Fruit fly (Drosophila melanogaster) whole organism, embryonic: ENCODE results near the gene CG11975.

ENCODE experiments used
- ATbp ChIP-seq: fragments of 200-800 bp; sonication (Bioruptor generic); optimal IDR thresholded peaks from 2 replicates; lab custom pipeline; 2017; ENCODE audit warnings: missing biosample characterization, mild to moderate bottlenecking, missing genetic modification characterization, missing genetic modification reagents
- Adf1 ChIP-seq: fragments of 200-800 bp; sonication (Bioruptor generic); IDR thresholded peaks from 2 replicates; pipeline ENCODE4 v1.3.6; 2022; ENCODE audit warnings: missing biosample characterization, missing genetic modification characterization
- Atf6 ChIP-seq: fragments of 200-800 bp; sonication (Bioruptor generic); IDR thresholded peaks from 2 replicates; pipeline ENCODE4 v1.3.6; 2022; ENCODE audit warnings: missing biosample characterization, missing genetic modification characterization
- CG10565 ChIP-seq: fragments of 200-800 bp; sonication (Bioruptor generic); optimal IDR thresholded peaks from 3 replicates; lab custom pipeline; 2016; ENCODE audit warnings: missing biosample characterization, mild to moderate bottlenecking, missing genetic modification characterization
- CG12155 ChIP-seq: fragments of 200-800 bp; sonication (Bioruptor generic); optimal IDR thresholded peaks from 3 replicates; lab custom pipeline; 2016; ENCODE audit warnings: missing biosample characterization, missing genetic modification characterization
- CG12659 ChIP-seq: fragments of 200-800 bp; sonication (Bioruptor generic); optimal IDR thresholded peaks from 3 replicates; lab custom pipeline; 2017; ENCODE audit warnings: mild to moderate bottlenecking, missing biosample characterization, missing genetic modification reagents, missing genetic modification characterization
- CG14050 ChIP-seq: fragments of 200-800 bp; sonication (Bioruptor generic); IDR thresholded peaks from 3 replicates; pipeline ENCODE4 v1.3.6; 2022; ENCODE audit warnings: missing biosample characterization, missing genetic modification characterization
- CG1602 ChIP-seq: fragments of 200-800 bp; sonication (Bioruptor generic); optimal IDR thresholded peaks from 3 replicates; lab custom pipeline; 2016; ENCODE audit warnings: missing biosample characterization, missing genetic modification characterization
- CG17186 ChIP-seq: fragments of 200-800 bp; sonication (Bioruptor generic); optimal IDR thresholded peaks from 3 replicates; lab custom pipeline; 2017; ENCODE audit warnings: missing biosample characterization, missing genetic modification reagents, missing genetic modification characterization
- CG17328 ChIP-seq: fragments of 200-800 bp; sonication (Bioruptor generic); IDR thresholded peaks from 2 replicates; pipeline ENCODE4 v1.3.6; 2022; ENCODE audit warnings: missing biosample characterization, missing genetic modification characterization
- CG1832 ChIP-seq: fragments of 200-800 bp; sonication (Bioruptor generic); optimal IDR thresholded peaks from 2 replicates; lab custom pipeline; 2017; ENCODE audit warnings: missing biosample characterization, mild to moderate bottlenecking, missing genetic modification characterization, inconsistent platforms
- CG18476 ChIP-seq: fragments of 200-800 bp; sonication (Bioruptor generic); optimal IDR thresholded peaks from 2 replicates; lab custom pipeline; 2016; ENCODE audit warnings: missing biosample characterization, mild to moderate bottlenecking, missing genetic modification characterization
- CG31388 ChIP-seq: fragments of 200-800 bp; sonication (Bioruptor generic); optimal IDR thresholded peaks from 2 replicates; lab custom pipeline; 2016; ENCODE audit warnings: missing biosample characterization, missing genetic modification characterization
- CG4360 ChIP-seq: fragments of 200-800 bp; sonication (Bioruptor generic); IDR thresholded peaks from 2 replicates; pipeline ENCODE4 v1.3.6; 2022; ENCODE audit warnings: missing biosample characterization, missing genetic modification characterization
- CG4617 ChIP-seq: fragments of 200-800 bp; sonication (Bioruptor generic); optimal IDR thresholded peaks from 3 replicates; lab custom pipeline; 2016; ENCODE audit warnings: missing biosample characterization, missing genetic modification characterization, borderline replicate concordance
- CG5180 ChIP-seq: fragments of 200-800 bp; sonication (Bioruptor generic); optimal IDR thresholded peaks from 3 replicates; lab custom pipeline; 2017; ENCODE audit warnings: missing biosample characterization, missing genetic modification characterization, mild to moderate bottlenecking, moderate library complexity, missing genetic modification reagents
- D ChIP-seq, 2 experiments: fragments of 200-800 bp in 1 of 2; fragments of >200 bp in 1 of 2; sonication (Bioruptor generic) in 1 of 2; optimal IDR thresholded peaks; 2 replicates in 1 of 2; 3 replicates in 1 of 2; lab custom pipeline; 2017; ENCODE audit warnings: mild to moderate bottlenecking in 1 of 2, missing biosample characterization in 1 of 2, missing genetic modification characterization in 1 of 2, missing genetic modification reagents in 1 of 2
- Dip2 ChIP-seq: fragments of 200-800 bp; sonication (Bioruptor generic); IDR thresholded peaks from 2 replicates; pipeline ENCODE4 v1.3.6; 2022; ENCODE audit warnings: missing biosample characterization, missing genetic modification characterization
- ERR ChIP-seq: fragments of 200-800 bp; sonication (Bioruptor generic); optimal IDR thresholded peaks from 2 replicates; lab custom pipeline; 2016; ENCODE audit warnings: missing biosample characterization, missing genetic modification characterization
- HmgZ ChIP-seq: fragments of 200-800 bp; sonication (Bioruptor generic); optimal IDR thresholded peaks from 2 replicates; lab custom pipeline; 2018; ENCODE audit warnings: missing biosample characterization, mild to moderate bottlenecking, missing genetic modification characterization
- Hmr ChIP-seq: fragments of 200-800 bp; sonication (Bioruptor generic); optimal IDR thresholded peaks from 3 replicates; lab custom pipeline; 2017; ENCODE audit warnings: mild to moderate bottlenecking, missing biosample characterization, missing genetic modification reagents, missing genetic modification characterization
- Jarid2 ChIP-seq: fragments of 200-800 bp; sonication (Bioruptor generic); optimal IDR thresholded peaks from 3 replicates; lab custom pipeline; 2017; ENCODE audit warnings: mild to moderate bottlenecking, missing biosample characterization, missing genetic modification reagents, missing genetic modification characterization
- Myb ChIP-seq: fragments of 200-800 bp; sonication (Bioruptor generic); optimal IDR thresholded peaks from 2 replicates; lab custom pipeline; 2016; ENCODE audit warnings: missing biosample characterization, missing genetic modification characterization
- NFAT ChIP-seq: fragments of 200-800 bp; sonication (Bioruptor generic); IDR thresholded peaks from 2 replicates; pipeline ENCODE4 v1.3.6; 2022; ENCODE audit warnings: missing biosample characterization, missing genetic modification characterization
- NK7.1 ChIP-seq: fragments of 200-800 bp; sonication (Bioruptor generic); optimal IDR thresholded peaks from 3 replicates; lab custom pipeline; 2016; ENCODE audit warnings: missing biosample characterization, missing genetic modification characterization
- Nf-YC ChIP-seq: fragments of 200-800 bp; optimal IDR thresholded peaks from 3 replicates; lab custom pipeline; 2019; ENCODE audit warnings: missing biosample characterization, mild to moderate bottlenecking, missing genetic modification characterization, moderate library complexity
- NfI ChIP-seq: fragments of 200-800 bp; sonication (Bioruptor generic); optimal IDR thresholded peaks from 3 replicates; lab custom pipeline; 2018; ENCODE audit warnings: missing biosample characterization, mild to moderate bottlenecking, missing genetic modification characterization, moderate library complexity
- Oaz ChIP-seq: fragments of 200-800 bp; sonication (Bioruptor generic); IDR thresholded peaks from 2 replicates; pipeline ENCODE4 v1.3.6; 2022; ENCODE audit warnings: missing biosample characterization, missing genetic modification characterization
- Usf ChIP-seq: fragments of 200-800 bp; sonication (Bioruptor generic); optimal IDR thresholded peaks from 2 replicates; lab custom pipeline; 2017; ENCODE audit warnings: missing genotype, missing biosample characterization, missing genetic modification characterization
- ap ChIP-seq: fragments of 200-800 bp; sonication (Bioruptor generic); IDR thresholded peaks from 2 replicates; pipeline ENCODE4 v1.3.6; 2022; ENCODE audit warnings: missing biosample characterization, missing genetic modification characterization
- bbx ChIP-seq: fragments of 200-800 bp; sonication (Bioruptor generic); IDR thresholded peaks from 2 replicates; pipeline ENCODE4 v1.3.6; 2022; ENCODE audit warnings: missing biosample characterization, missing genetic modification characterization; ENCODE audit not compliant: partially characterized antibody
- dimm ChIP-seq: fragments of 200-800 bp; sonication (Bioruptor generic); IDR thresholded peaks from 2 replicates; pipeline ENCODE4 v1.3.6; 2022; ENCODE audit warnings: missing biosample characterization, missing genetic modification characterization
- ftz-f1 ChIP-seq: fragments of 200-800 bp; sonication (Bioruptor generic); optimal IDR thresholded peaks from 2 replicates; lab custom pipeline; 2016; ENCODE audit warnings: missing biosample characterization, missing genetic modification characterization
- gem ChIP-seq: fragments of 200-800 bp; sonication (Bioruptor generic); optimal IDR thresholded peaks from 2 replicates; lab custom pipeline; 2019; ENCODE audit warnings: missing biosample characterization, mild to moderate bottlenecking, missing genetic modification characterization, moderate library complexity
- hb ChIP-seq: fragments of 200-800 bp; sonication (Bioruptor generic); IDR thresholded peaks from 3 replicates; pipeline ENCODE4 v1.3.6; 2022; ENCODE audit warnings: missing biosample characterization, missing genetic modification characterization; ENCODE audit not compliant: partially characterized antibody
- hkb ChIP-seq, 2 experiments: fragments of 200-800 bp in 1 of 2; fragments of >200 bp in 1 of 2; sonication (Bioruptor generic) in 1 of 2; IDR thresholded peaks in 1 of 2; optimal IDR thresholded peaks in 1 of 2; 2 replicates each; pipeline versions ENCODE4 v1.3.6 to Lab custom; 2017 to 2022; ENCODE audit warnings: missing biosample characterization in 1 of 2, missing genetic modification characterization in 1 of 2
- inv ChIP-seq: fragments of 200-800 bp; sonication (Bioruptor generic); IDR thresholded peaks from 2 replicates; pipeline ENCODE4 v1.3.6; 2022; ENCODE audit warnings: missing biosample characterization, missing genetic modification characterization; ENCODE audit not compliant: partially characterized antibody
- kah ChIP-seq: fragments of 200-800 bp; sonication (Bioruptor generic); optimal IDR thresholded peaks from 2 replicates; lab custom pipeline; 2018; ENCODE audit warnings: missing biosample characterization, mild to moderate bottlenecking, missing genetic modification characterization
- klu ChIP-seq: fragments of 200-800 bp; sonication (Bioruptor generic); IDR thresholded peaks from 2 replicates; pipeline ENCODE4 v1.3.6; 2022; ENCODE audit warnings: missing biosample characterization, missing genetic modification characterization
- psq ChIP-seq: fragments of 200-800 bp; sonication (Bioruptor generic); optimal IDR thresholded peaks from 2 replicates; lab custom pipeline; 2017; ENCODE audit warnings: missing biosample characterization, missing genetic modification characterization
- sc ChIP-seq, 3 experiments: fragments of >200 bp in 2 of 3; fragments of 200-800 bp in 1 of 3; sonication (Bioruptor generic) in 1 of 3; optimal IDR thresholded peaks; 2 replicates in 2 of 3; 3 replicates in 1 of 3; lab custom pipeline; 2017; ENCODE audit warnings: mild to moderate bottlenecking in 1 of 3, missing biosample characterization in 1 of 3, missing genetic modification characterization in 1 of 3, missing genetic modification reagents in 1 of 3
- sqz ChIP-seq: fragments of 200-800 bp; sonication (Bioruptor generic); optimal IDR thresholded peaks from 3 replicates; lab custom pipeline; 2018; ENCODE audit warnings: missing biosample characterization, mild to moderate bottlenecking, missing genetic modification characterization
- sr ChIP-seq: fragments of 200-800 bp; sonication (Bioruptor generic); IDR thresholded peaks from 3 replicates; pipeline ENCODE4 v1.3.6; 2022; ENCODE audit warnings: missing biosample characterization, missing genetic modification characterization
- tap ChIP-seq: fragments of 200-800 bp; optimal IDR thresholded peaks from 3 replicates; lab custom pipeline; 2019; ENCODE audit warnings: missing biosample characterization, mild to moderate bottlenecking, missing genetic modification characterization, moderate library complexity
- unc-4 ChIP-seq: fragments of 200-800 bp; sonication (Bioruptor generic); IDR thresholded peaks from 2 replicates; pipeline ENCODE4 v1.3.6; 2022; ENCODE audit warnings: missing biosample characterization, missing genetic modification characterization; ENCODE audit not compliant: partially characterized antibody
- wek ChIP-seq: fragments of 200-800 bp; sonication (Bioruptor generic); optimal IDR thresholded peaks from 3 replicates; lab custom pipeline; 2018; ENCODE audit warnings: missing biosample characterization, mild to moderate bottlenecking, missing genetic modification characterization, moderate library complexity
- zen2 ChIP-seq: fragments of 200-800 bp; sonication (Bioruptor generic); IDR thresholded peaks from 3 replicates; pipeline ENCODE4 v1.3.6; 2022; ENCODE audit warnings: missing biosample characterization, missing genetic modification characterization; ENCODE audit not compliant: partially characterized antibody

The CG11975 gene

DNA sequence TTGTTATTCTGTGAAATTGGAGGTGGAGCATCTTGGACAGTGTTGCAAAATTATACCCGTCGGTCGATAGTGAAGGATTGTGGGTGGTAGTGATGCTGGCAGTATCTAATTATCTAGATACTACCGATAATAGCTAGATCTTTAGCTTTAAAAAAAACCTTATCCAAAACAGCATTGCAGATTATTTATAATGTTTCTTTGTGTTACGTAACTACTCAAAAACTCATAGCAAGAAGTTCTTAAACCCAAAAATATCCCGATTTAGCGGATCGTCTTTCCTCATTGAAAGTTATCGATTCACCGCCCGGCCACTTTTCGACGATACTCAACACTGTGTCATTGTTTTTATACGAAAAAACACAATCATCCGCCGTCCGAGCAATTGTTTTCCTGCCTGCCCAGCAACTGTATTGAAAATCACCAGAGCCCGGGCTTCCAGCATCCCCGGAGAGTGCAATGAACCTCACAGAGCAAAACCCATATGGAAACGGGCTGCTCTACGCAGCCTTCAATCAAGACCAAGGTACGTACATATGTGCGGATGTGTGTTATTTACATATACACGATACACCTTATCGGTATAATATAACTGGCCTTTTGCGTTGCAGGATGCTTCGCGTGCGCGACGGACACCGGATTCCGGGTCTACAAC lies at the start of gene CG11975 (continued):
- TF ChIP-seq ATbp: no peak
- TF ChIP-seq Jarid2 (GFP tag; lab: Kevin White, UChicago): peak; percentile 32
- TF ChIP-seq bbx (GFP tag; lab: Robert Waterston, UW): 0 out of 2 replicates have a peak, but pooled peaks have one; percentile 46
- TF ChIP-seq dimm: no peak
- no peak for TF ChIP-seq CG14050 (GFP tag; lab: Robert Waterston, UW)
- peak; percentile 64 for TF ChIP-seq NK7.1 (GFP tag; lab: Kevin White, UChicago)
- TF ChIP-seq sr (GFP tag; lab: Robert Waterston, UW): no peak
- TF ChIP-seq Dip2: no peak
- peak; percentile 92 for TF ChIP-seq CG4617 (GFP tag; lab: Kevin White, UChicago)
- no peak for TF ChIP-seq CG5180 (GFP tag; lab: Kevin White, UChicago)
- 0 out of 2 replicates have a peak, but pooled peaks have one; percentile 12 for TF ChIP-seq Adf1 (GFP tag; lab: Robert Waterston, UW)
- TF ChIP-seq inv (GFP tag; lab: Robert Waterston, UW): peak; percentile 63
- TF ChIP-seq CG17186 (GFP tag; lab: Kevin White, UChicago): no peak
- no peak for TF ChIP-seq Usf
- no peak for TF ChIP-seq kah (GFP tag; lab: Kevin White, UChicago)
- TF ChIP-seq tap (tag; lab: Kevin White, UChicago): no peak
- TF ChIP-seq zen2: 0 out of 3 replicates have a peak, but pooled peaks have one; percentile 26
- TF ChIP-seq CG17328: no peak; the same call in 1 of the 2 replicates
- TF ChIP-seq ERR (GFP tag; lab: Kevin White, UChicago): peak; percentile 37
- peak; percentile 35 for TF ChIP-seq psq
- peak; percentile 14 for TF ChIP-seq CG31388 (GFP tag; lab: Kevin White, UChicago)
- peak; percentile 96 for TF ChIP-seq klu (GFP tag; lab: Robert Waterston, UW)
- peak; percentile 73 for TF ChIP-seq CG1602 (GFP tag; lab: Kevin White, UChicago)
- TF ChIP-seq CG18476: peak; percentile 65
- TF ChIP-seq Myb: peak; percentile 74
- no peak for TF ChIP-seq sqz
- no peak for TF ChIP-seq wek (GFP tag; lab: Kevin White, UChicago)
- 0 out of 2 replicates have a peak, but pooled peaks have one; percentile 5 for TF ChIP-seq ap (GFP tag; lab: Robert Waterston, UW)
- TF ChIP-seq NFAT (GFP tag; lab: Robert Waterston, UW): peak; percentile 58
- TF ChIP-seq hkb (optimal IDR thresholded peaks at IDR 0.05; lab: Kevin White, UChicago): peak; percentile 77
- TF ChIP-seq hkb (GFP tag; IDR thresholded peaks at IDR 0.05; lab: Robert Waterston, UW): no peak
- no peak for TF ChIP-seq Nf-YC (tag; lab: Kevin White, UChicago)
- peak; percentile 58 for TF ChIP-seq ftz-f1
- TF ChIP-seq HmgZ (tag; lab: Kevin White, UChicago): peak; percentile 86
- 0 out of 3 replicates have a peak, but pooled peaks have one; percentile 11 for TF ChIP-seq hb (GFP tag; lab: Robert Waterston, UW)
- TF ChIP-seq sc (optimal IDR thresholded peaks at IDR 0.05; lab: Kevin White, UChicago): no peak
- TF ChIP-seq sc (GFP tag; optimal IDR thresholded peaks at IDR 0.05; lab: Kevin White, UChicago): no peak
- no peak for TF ChIP-seq gem (tag; lab: Kevin White, UChicago)
- TF ChIP-seq unc-4: peak; percentile 77
- TF ChIP-seq CG12659 (GFP tag; lab: Kevin White, UChicago): peak; percentile 83
- peak; percentile 57 for TF ChIP-seq D (optimal IDR thresholded peaks at IDR 0.05; lab: Kevin White, UChicago)
- TF ChIP-seq D (GFP tag; optimal IDR thresholded peaks at IDR 0.05; lab: Kevin White, UChicago): peak; percentile 16
- peak; percentile 64 for TF ChIP-seq Atf6
- TF ChIP-seq Hmr (GFP tag; lab: Kevin White, UChicago): peak; percentile 80
- TF ChIP-seq Oaz: no peak
- no peak for TF ChIP-seq CG4360 (GFP tag; lab: Robert Waterston, UW)
- TF ChIP-seq CG10565 (GFP tag; lab: Kevin White, UChicago): no peak
- TF ChIP-seq CG1832: no peak
- peak; percentile 68 for TF ChIP-seq NfI (GFP tag; lab: Kevin White, UChicago)
- peak; percentile 80 for TF ChIP-seq CG12155 (GFP tag; lab: Kevin White, UChicago)
